Worm (Caenorhabditis elegans) whole organism, L2 larva: ENCODE results near the gene clec-3.

ENCODE experiments used
- C34F6.9 ChIP-seq: fragments of 150-350 bp; optimal IDR thresholded peaks from 2 replicates; lab custom pipeline; 2014; ENCODE audit warnings: missing biosample characterization, missing genetic modification characterization
- F13H6.1 ChIP-seq: sonication (generic microtip); optimal IDR thresholded peaks from 2 replicates; lab custom pipeline; 2016; ENCODE audit warnings: missing genetic modification characterization, missing compliant biosample characterization
- R02D3.7 ChIP-seq: fragments of 150-350 bp; optimal IDR thresholded peaks from 2 replicates; lab custom pipeline; 2014; ENCODE audit warnings: missing biosample characterization, missing genetic modification characterization
- Y55F3AM.14 ChIP-seq: fragments of 200-800 bp; sonication (Bioruptor generic); optimal IDR thresholded peaks from 2 replicates; lab custom pipeline; 2018; ENCODE audit warnings: mild to moderate bottlenecking, missing genetic modification characterization, missing compliant biosample characterization
- alr-1 ChIP-seq: fragments of 150-350 bp; optimal IDR thresholded peaks from 2 replicates; lab custom pipeline; 2014; ENCODE audit warnings: missing biosample characterization, missing genetic modification characterization
- ama-1 ChIP-seq: fragments of 150-350 bp; optimal IDR thresholded peaks from 2 replicates; lab custom pipeline; 2018; ENCODE audit warnings: inconsistent platforms
- blmp-1 ChIP-seq: sonication (generic microtip); optimal IDR thresholded peaks from 2 replicates; lab custom pipeline; 2017; ENCODE audit warnings: missing genetic modification characterization, mild to moderate bottlenecking, missing compliant biosample characterization, antibody characterized with exemption, moderate library complexity; ENCODE audit not compliant: insufficient read depth
- ceh-16 ChIP-seq: fragments of 150-350 bp; optimal IDR thresholded peaks from 2 replicates; lab custom pipeline; 2014; ENCODE audit warnings: missing biosample characterization, missing genetic modification characterization
- ceh-82 ChIP-seq: fragments of 150-350 bp; optimal IDR thresholded peaks from 2 replicates; lab custom pipeline; 2014; ENCODE audit warnings: missing biosample characterization, missing genetic modification characterization
- crh-2 ChIP-seq: sonication (generic microtip); optimal IDR thresholded peaks from 2 replicates; lab custom pipeline; 2017; ENCODE audit warnings: missing biosample characterization, missing genetic modification characterization
- elt-1 ChIP-seq: fragments of 150-350 bp; optimal IDR thresholded peaks from 2 replicates; lab custom pipeline; 2014; ENCODE audit warnings: missing biosample characterization, missing genetic modification characterization
- elt-3 ChIP-seq: sonication (generic microtip); optimal IDR thresholded peaks from 2 replicates; lab custom pipeline; 2017; ENCODE audit warnings: missing biosample characterization, missing genetic modification characterization
- fos-1 ChIP-seq: fragments of 150-350 bp; optimal IDR thresholded peaks from 2 replicates; lab custom pipeline; 2014; ENCODE audit warnings: missing biosample characterization, missing genetic modification characterization
- lin-11 ChIP-seq: fragments of 150-350 bp; sonication (generic microtip); optimal IDR thresholded peaks from 2 replicates; lab custom pipeline; 2014; ENCODE audit warnings: missing biosample characterization, missing genetic modification characterization, inconsistent platforms, mixed read lengths
- lsy-2 ChIP-seq, 2 experiments: fragments of 150-350 bp in 1 of 2; sonication (generic microtip) in 1 of 2; optimal IDR thresholded peaks; 2 replicates each; lab custom pipeline; 2014 to 2017; ENCODE audit warnings: missing biosample characterization in 2 of 2, missing genetic modification characterization in 2 of 2
- mab-5 ChIP-seq: fragments of 150-350 bp; optimal IDR thresholded peaks from 2 replicates; lab custom pipeline; 2014; ENCODE audit warnings: missing biosample characterization, missing genetic modification characterization
- nhr-10 ChIP-seq: sonication (generic microtip); optimal IDR thresholded peaks from 2 replicates; lab custom pipeline; 2017; ENCODE audit warnings: missing biosample characterization, missing genetic modification characterization
- nhr-11 ChIP-seq: fragments of 150-350 bp; optimal IDR thresholded peaks from 2 replicates; lab custom pipeline; 2014; ENCODE audit warnings: missing biosample characterization, missing genetic modification characterization
- nhr-21 ChIP-seq: fragments of 150-350 bp; optimal IDR thresholded peaks from 2 replicates; lab custom pipeline; 2014; ENCODE audit warnings: missing biosample characterization, missing genetic modification characterization
- nhr-23 ChIP-seq: fragments of 150-350 bp; optimal IDR thresholded peaks from 2 replicates; lab custom pipeline; 2014; ENCODE audit warnings: missing biosample characterization, missing genetic modification reagents, missing genetic modification characterization
- nhr-237 ChIP-seq: fragments of 150-350 bp; optimal IDR thresholded peaks from 2 replicates; lab custom pipeline; 2014; ENCODE audit warnings: missing biosample characterization, missing genetic modification characterization
- nhr-25 ChIP-seq: fragments of 150-350 bp; sonication (generic microtip); optimal IDR thresholded peaks from 3 replicates; lab custom pipeline; 2014; ENCODE audit warnings: missing biosample characterization, missing genetic modification characterization
- nhr-6 ChIP-seq: fragments of 150-350 bp; optimal IDR thresholded peaks from 2 replicates; lab custom pipeline; 2014; ENCODE audit warnings: missing biosample characterization, missing genetic modification characterization
- nhr-77 ChIP-seq: fragments of 150-350 bp; optimal IDR thresholded peaks from 2 replicates; lab custom pipeline; 2014; ENCODE audit warnings: missing biosample characterization, missing genetic modification characterization
- peb-1 ChIP-seq: fragments of 150-350 bp; optimal IDR thresholded peaks from 2 replicates; lab custom pipeline; 2014; ENCODE audit warnings: missing biosample characterization, missing genetic modification characterization
- sem-4 ChIP-seq: fragments of 150-350 bp; optimal IDR thresholded peaks from 2 replicates; lab custom pipeline; 2014; ENCODE audit warnings: missing biosample characterization, missing genetic modification reagents, missing genetic modification characterization
- skn-1 ChIP-seq: sonication (generic microtip); optimal IDR thresholded peaks from 2 replicates; lab custom pipeline; 2017; ENCODE audit warnings: missing biosample characterization, missing genetic modification characterization
- sma-3 ChIP-seq: sonication (generic microtip); optimal IDR thresholded peaks from 2 replicates; lab custom pipeline; 2016; ENCODE audit warnings: missing genetic modification reagents, missing genetic modification characterization, missing compliant biosample characterization
- sma-9 ChIP-seq, 2 experiments: fragments of 150-350 bp in 1 of 2; sonication (generic microtip) in 1 of 2; optimal IDR thresholded peaks; 2 replicates each; lab custom pipeline; 2014 to 2016; ENCODE audit warnings: missing genetic modification characterization in 2 of 2, mild to moderate bottlenecking in 1 of 2, missing biosample characterization in 1 of 2, missing compliant biosample characterization in 1 of 2, missing genetic modification reagents in 1 of 2, moderate library complexity in 1 of 2
- unc-39 ChIP-seq: fragments of 150-350 bp; optimal IDR thresholded peaks from 2 replicates; lab custom pipeline; 2014; ENCODE audit warnings: missing biosample characterization, missing genetic modification characterization
- unc-55 ChIP-seq: fragments of 150-350 bp; sonication (generic microtip); optimal IDR thresholded peaks from 3 replicates; lab custom pipeline; 2014; ENCODE audit warnings: missing biosample characterization, missing genetic modification reagents, missing genetic modification characterization
- zag-1 ChIP-seq: fragments of 150-350 bp; optimal IDR thresholded peaks from 2 replicates; lab custom pipeline; 2014; ENCODE audit warnings: missing biosample characterization, missing genetic modification characterization
- ztf-11 ChIP-seq: sonication (generic microtip); optimal IDR thresholded peaks from 2 replicates; lab custom pipeline; 2017; ENCODE audit warnings: missing biosample characterization, missing genetic modification characterization
- ztf-4 ChIP-seq: fragments of 150-350 bp; optimal IDR thresholded peaks from 2 replicates; lab custom pipeline; 2014; ENCODE audit warnings: missing biosample characterization, missing genetic modification characterization

The clec-3 gene

DNA sequence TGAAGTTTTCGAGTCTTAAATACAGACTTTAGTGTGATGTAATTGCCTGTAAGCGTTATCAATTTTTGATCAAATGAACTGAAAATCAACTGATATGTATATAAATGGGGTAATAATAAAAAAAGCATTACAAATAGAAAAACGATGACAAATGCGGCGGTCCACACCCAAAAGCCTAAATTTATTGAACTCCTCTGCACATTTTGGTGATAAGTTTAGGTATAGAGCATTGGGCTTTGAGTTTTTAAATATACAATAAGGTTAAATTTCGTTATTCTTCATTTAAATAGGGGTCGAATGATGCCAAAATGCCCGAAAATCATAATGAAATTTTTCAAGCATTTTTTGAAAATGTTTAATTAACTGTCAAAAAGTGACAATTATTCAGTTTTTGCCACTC is at the start of gene clec-3:
clec-3 (minus strand) TSS at position 101 of the 400 bp plus-strand sequence.
- TF ChIP-seq unc-39 (tag; lab: Kevin White, UChicago) (no peak), nhr-21 (tag; lab: Kevin White, UChicago) (no peak), nhr-10 (tag; lab: Kevin White, UChicago) (no peak), ztf-11 (tag; lab: Kevin White, UChicago) (no peak), sma-3 (no peak), alr-1 (tag; lab: Kevin White, UChicago) (no peak), blmp-1 (tag; lab: Kevin White, UChicago) (no peak), F13H6.1 (tag; lab: Kevin White, UChicago) (no peak), elt-1 (tag; lab: Kevin White, UChicago) (no peak), sma-9 (GFP tag; optimal IDR thresholded peaks at IDR 0.05; lab: Kevin White, UChicago) (no peak), sma-9 (tag; optimal IDR thresholded peaks at IDR 0.05; lab: Kevin White, UChicago) (no peak), peb-1 (tag; lab: Kevin White, UChicago) (no peak), nhr-6 (no peak), crh-2 (tag; lab: Kevin White, UChicago) (no peak)

DNA sequence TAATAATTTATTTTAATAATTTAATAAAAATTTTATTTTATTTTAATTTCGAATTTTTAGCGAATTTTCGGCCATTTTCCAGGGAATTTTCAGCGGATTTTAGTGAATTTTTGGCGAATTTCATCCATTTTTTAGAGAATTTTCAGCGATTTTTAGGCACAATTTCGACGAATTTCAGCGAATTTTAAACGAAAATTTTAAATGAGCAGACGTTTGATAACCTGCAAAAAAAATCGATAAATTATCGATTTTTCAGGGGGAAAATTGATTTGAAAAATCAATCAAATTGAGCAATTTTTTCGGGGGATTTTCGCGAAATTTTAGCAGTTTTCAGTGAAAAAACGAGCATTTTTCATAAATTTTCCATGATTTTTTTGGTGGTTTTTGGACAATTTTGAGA is 48.9 kb upstream of the clec-3 start:
- TF ChIP-seq mab-5, result no peak
- no peak for TF ChIP-seq fos-1 (tag; lab: Kevin White, UChicago)

DNA sequence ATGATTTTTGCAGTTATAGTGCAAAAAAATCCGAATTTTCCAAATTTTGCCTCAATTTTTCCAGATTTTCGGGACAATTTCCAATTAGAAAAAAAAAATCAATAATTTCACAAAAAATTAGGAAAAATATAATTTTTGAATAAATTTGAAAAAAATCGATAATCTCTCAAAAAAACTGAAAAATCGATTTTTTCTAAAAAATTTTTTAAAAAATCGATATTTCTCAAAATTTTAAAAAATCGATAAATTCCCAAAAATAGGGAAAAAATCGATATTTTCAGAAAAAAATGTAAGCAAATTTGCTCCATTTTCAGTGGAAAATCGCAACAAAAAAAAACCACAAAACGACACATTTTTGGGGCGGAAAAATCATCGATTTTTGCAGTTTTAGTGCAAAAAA is 48.2 kb upstream of the clec-3 start:
- TF ChIP-seq lsy-2 (tag; optimal IDR thresholded peaks at IDR 0.05; lab: Kevin White, UChicago) (no peak), R02D3.7 (no peak), sem-4 (no peak), nhr-77 (tag; lab: Kevin White, UChicago) (no peak), ztf-4 (tag; lab: Kevin White, UChicago) (no peak)

DNA sequence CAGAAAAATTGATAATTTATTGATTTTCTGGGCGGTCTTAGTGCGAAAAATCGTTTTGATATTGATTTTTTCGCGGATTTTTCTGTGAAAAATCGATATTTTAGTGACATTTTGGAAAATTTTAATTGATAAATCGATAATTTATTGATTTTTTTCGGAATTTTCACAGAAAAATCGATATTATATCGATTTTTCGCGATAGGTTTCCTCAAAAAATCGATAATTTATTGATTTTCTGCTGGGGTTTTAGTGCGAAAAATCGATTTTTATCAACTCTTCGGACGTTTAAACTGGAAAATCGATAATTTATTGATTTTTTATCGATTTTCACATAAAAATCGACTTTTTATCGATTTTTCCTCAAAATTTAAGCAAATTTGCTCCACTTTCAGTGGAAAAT is 47.7 kb upstream of the clec-3 start:
- TF ChIP-seq unc-55 (GFP tag; lab: Kevin White, UChicago) (no peak), sma-3 (no peak), Y55F3AM.14 (no peak), lsy-2 (tag; optimal IDR thresholded peaks at IDR 0.05; lab: Kevin White, UChicago) (no peak), nhr-10 (tag; lab: Kevin White, UChicago) (no peak), ztf-4 (tag; lab: Kevin White, UChicago) (no peak), nhr-25 (tag; lab: Kevin White, UChicago) (no peak), peb-1 (tag; lab: Kevin White, UChicago) (no peak), ceh-82 (tag; lab: Kevin White, UChicago) (no peak), blmp-1 (tag; lab: Kevin White, UChicago) (no peak), R02D3.7 (no peak), zag-1 (tag; lab: Kevin White, UChicago) (no peak), lin-11 (no peak), nhr-11 (tag; lab: Kevin White, UChicago) (no peak), mab-5 (no peak), nhr-237 (tag; lab: Kevin White, UChicago) (no peak)

ce11 chrII:3066401-3066800 is 46.7 kb upstream of the clec-3 start:
- TF ChIP-seq nhr-237 (tag; lab: Kevin White, UChicago), result no peak
- no peak for TF ChIP-seq Y55F3AM.14
- no peak for TF ChIP-seq ztf-11 (tag; lab: Kevin White, UChicago)
- no peak for TF ChIP-seq nhr-23
- no peak for TF ChIP-seq ama-1 (lab: Kevin White, UChicago)
- TF ChIP-seq unc-39 (tag; lab: Kevin White, UChicago), result no peak
- no peak for TF ChIP-seq peb-1 (tag; lab: Kevin White, UChicago)
- TF ChIP-seq nhr-10 (tag; lab: Kevin White, UChicago), result no peak
- TF ChIP-seq R02D3.7, result no peak
- TF ChIP-seq skn-1 (tag; lab: Kevin White, UChicago), result no peak
- no peak for TF ChIP-seq nhr-25 (tag; lab: Kevin White, UChicago)
- no peak for TF ChIP-seq ceh-16
- TF ChIP-seq elt-3, result no peak
- no peak for TF ChIP-seq unc-55 (GFP tag; lab: Kevin White, UChicago)
- no peak for TF ChIP-seq elt-1 (tag; lab: Kevin White, UChicago)
- TF ChIP-seq C34F6.9 (tag; lab: Kevin White, UChicago), result no peak
- TF ChIP-seq lsy-2 (tag; optimal IDR thresholded peaks at IDR 0.05; lab: Kevin White, UChicago), result no peak
